Fruit fly (Drosophila melanogaster) whole organism, wandering third instar larva: ENCODE results near the gene mtm.

Experiments used
- Dfd ChIP-seq: fragments of >200 bp; optimal IDR thresholded peaks from 2 replicates; lab custom pipeline; 2017; ENCODE audit warnings: missing biosample characterization, missing genetic modification characterization
- HLH106 ChIP-seq: fragments of 200-800 bp; optimal IDR thresholded peaks from 3 replicates; lab custom pipeline; 2019; ENCODE audit warnings: missing biosample characterization, mild to moderate bottlenecking, missing genetic modification characterization, moderate library complexity
- Hr78 ChIP-seq: fragments of >200 bp; optimal IDR thresholded peaks from 2 replicates; lab custom pipeline; 2017; ENCODE audit warnings: missing biosample characterization, missing genetic modification characterization
- Rel ChIP-seq, 2 experiments: fragments of 200-800 bp; sonication (Bioruptor generic) in 1 of 2; optimal IDR thresholded peaks; 2 replicates in 1 of 2; 3 replicates in 1 of 2; lab custom pipeline; 2016 to 2019; ENCODE audit warnings: mild to moderate bottlenecking in 2 of 2, missing biosample characterization in 2 of 2, missing genetic modification characterization in 2 of 2, moderate library complexity in 1 of 2
- Vsx2 ChIP-seq: fragments of 200-300, 225-300 bp; sonication (Bioruptor generic); optimal IDR thresholded peaks from 2 replicates; lab custom pipeline; 2018; ENCODE audit warnings: missing biosample characterization, missing genetic modification characterization; ENCODE audit not compliant: partially characterized antibody
- dsf ChIP-seq: sonication (Bioruptor generic); optimal IDR thresholded peaks from 2 replicates; lab custom pipeline; 2016; ENCODE audit warnings: missing biosample characterization, missing genetic modification characterization, borderline replicate concordance
- pan ChIP-seq: fragments of >200 bp; optimal IDR thresholded peaks from 2 replicates; lab custom pipeline; 2017
- sv ChIP-seq: fragments of 200-800 bp; sonication (Bioruptor generic); optimal IDR thresholded peaks from 3 replicates; lab custom pipeline; 2016; ENCODE audit warnings: missing biosample characterization, missing genetic modification characterization

dm6 chr2L:6028712-6029111 lies 8.1 kb downstream of the mtm start:
- TF ChIP-seq HLH106 (tag; lab: Kevin White, UChicago) (no peak), Rel (GFP tag; optimal IDR thresholded peaks at IDR 0.05; lab: Kevin White, UChicago) (no peak), Rel (tag; optimal IDR thresholded peaks at IDR 0.05; lab: Kevin White, UChicago) (no peak), Hr78 (GFP tag; lab: Kevin White, UChicago) (no peak), sv (GFP tag; lab: Kevin White, UChicago) (no peak), pan (lab: Kevin White, UChicago) (no peak), Vsx2 (GFP tag; lab: Kevin White, UChicago) (no peak), Dfd (GFP tag; lab: Kevin White, UChicago) (no peak), dsf (GFP tag; lab: Kevin White, UChicago) (no peak)
